Worm (Caenorhabditis elegans) whole organism, early embryonic: ENCODE data around the gene T23B12.6.
A peak's percentile ranks its signal among the peaks of the same experiment; 100 is the strongest.

Experiments used
- B0310.2 ChIP-seq: sonication (generic microtip); optimal IDR thresholded peaks from 2 replicates; lab custom pipeline; 2016; ENCODE audit warnings: mild to moderate bottlenecking, missing genetic modification characterization, missing compliant biosample characterization
- F13C5.2 ChIP-seq: sonication (generic microtip); optimal IDR thresholded peaks from 2 replicates; lab custom pipeline; 2017; ENCODE audit warnings: mild to moderate bottlenecking, missing genetic modification characterization, inconsistent platforms, missing compliant biosample characterization
- aly-1 ChIP-seq: sonication (generic microtip); optimal IDR thresholded peaks from 2 replicates; lab custom pipeline; 2016; ENCODE audit warnings: missing genetic modification characterization, missing compliant biosample characterization
- ama-1 ChIP-seq: fragments of 150-350 bp; optimal IDR thresholded peaks from 2 replicates; lab custom pipeline; 2014
- ceh-13 ChIP-seq: fragments of 200-800 bp; sonication (Bioruptor generic); optimal IDR thresholded peaks from 2 replicates; lab custom pipeline; 2018; ENCODE audit warnings: mild to moderate bottlenecking, missing genetic modification characterization, missing compliant biosample characterization
- ceh-36 ChIP-seq: sonication (generic microtip); optimal IDR thresholded peaks from 2 replicates; lab custom pipeline; 2016; ENCODE audit warnings: missing genetic modification characterization, inconsistent platforms, missing compliant biosample characterization
- ets-7 ChIP-seq: sonication (generic microtip); optimal IDR thresholded peaks from 2 replicates; lab custom pipeline; 2016; ENCODE audit warnings: missing genotype, missing genetic modification characterization, missing compliant biosample characterization
- flt-1 ChIP-seq: fragments of 200-800 bp; sonication (Bioruptor generic); IDR thresholded peaks from 2 replicates; pipeline ENCODE4 v1.3.6; 2022; ENCODE audit warnings: missing genetic modification characterization, missing compliant biosample characterization
- hmbx-1 ChIP-seq: sonication (generic microtip); optimal IDR thresholded peaks from 2 replicates; lab custom pipeline; 2016; ENCODE audit warnings: mild to moderate bottlenecking, missing genetic modification characterization, missing compliant biosample characterization
- hmg-4 ChIP-seq: fragments of 200-800 bp; sonication (Bioruptor generic); optimal IDR thresholded peaks from 2 replicates; lab custom pipeline; 2018; ENCODE audit warnings: mild to moderate bottlenecking, missing genetic modification characterization, missing compliant biosample characterization
- hnd-1 ChIP-seq: sonication (generic microtip); optimal IDR thresholded peaks from 2 replicates; lab custom pipeline; 2016; ENCODE audit warnings: missing genetic modification characterization, missing compliant biosample characterization
- pes-1 ChIP-seq: fragments of 200-800 bp; sonication (Bioruptor generic); IDR thresholded peaks from 2 replicates; pipeline ENCODE4 v1.3.6; 2022; ENCODE audit warnings: missing genetic modification reagents, missing genetic modification characterization, missing compliant biosample characterization
- scrt-1 ChIP-seq: fragments of 200-800 bp; sonication (Bioruptor generic); IDR thresholded peaks from 2 replicates; pipeline ENCODE4 v1.3.6; 2022; ENCODE audit warnings: missing genetic modification characterization, missing compliant biosample characterization
- sea-1 ChIP-seq: fragments of 200-800 bp; sonication (Bioruptor generic); conservative IDR thresholded peaks from 2 replicates; pipeline ENCODE4 v1.3.6; 2022; ENCODE audit warnings: missing genetic modification characterization, missing compliant biosample characterization
- tbx-11 ChIP-seq: fragments of 200-800 bp; sonication (Bioruptor generic); IDR thresholded peaks from 2 replicates; pipeline ENCODE4 v1.3.6; 2022; ENCODE audit warnings: missing genetic modification characterization, missing compliant biosample characterization
- tbx-37 ChIP-seq: fragments of 200-800 bp; sonication (Bioruptor generic); conservative IDR thresholded peaks from 2 replicates; pipeline ENCODE4 v1.3.6; 2022; ENCODE audit warnings: missing genetic modification reagents, missing genetic modification characterization, missing compliant biosample characterization
- tra-4 ChIP-seq: sonication (generic microtip); optimal IDR thresholded peaks from 2 replicates; lab custom pipeline; 2017; ENCODE audit warnings: missing genetic modification characterization, missing compliant biosample characterization

Gene T23B12.6

DNA sequence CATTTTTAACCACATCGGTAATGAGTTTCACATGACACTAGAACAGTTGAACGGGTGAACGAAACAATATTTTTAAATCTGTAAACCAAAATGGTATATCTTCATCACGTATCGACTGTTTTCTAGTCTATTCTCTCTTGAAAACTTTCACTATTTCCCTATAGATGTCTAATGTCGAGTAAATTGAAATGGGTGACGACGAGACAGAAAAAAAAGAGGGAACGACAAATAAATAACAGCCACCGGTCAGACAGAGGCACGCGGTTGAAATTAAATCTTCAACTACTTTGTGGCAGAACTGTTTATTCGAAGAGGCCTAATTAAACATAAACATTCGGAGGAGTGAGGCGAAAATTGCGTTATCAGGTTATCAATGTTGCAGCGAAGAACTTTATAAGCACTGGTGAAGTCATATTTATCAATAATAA lies 25.8 kb downstream of the T23B12.6 start:
- no peak for TF ChIP-seq tra-4 (tag; lab: Kevin White, UChicago)
- no peak for TF ChIP-seq ceh-13 (GFP tag; lab: Kevin White, UChicago)
- no peak for TF ChIP-seq ceh-36 (tag; lab: Kevin White, UChicago)
- no peak for TF ChIP-seq pes-1 (GFP tag; lab: Robert Waterston, UW)
- no peak for TF ChIP-seq hnd-1 (tag; lab: Kevin White, UChicago)
- no peak for TF ChIP-seq hmbx-1 (tag; lab: Kevin White, UChicago)
- TF ChIP-seq flt-1 (GFP tag; lab: Robert Waterston, UW): no peak
- TF ChIP-seq scrt-1: no peak
- no peak for TF ChIP-seq hmg-4
- no peak for TF ChIP-seq tbx-11
- no peak for TF ChIP-seq ama-1 (lab: Kevin White, UChicago)
- TF ChIP-seq B0310.2: no peak
- TF ChIP-seq ets-7 (tag; lab: Kevin White, UChicago): no peak
- TF ChIP-seq tbx-37 (GFP tag; lab: Robert Waterston, UW): no peak

DNA sequence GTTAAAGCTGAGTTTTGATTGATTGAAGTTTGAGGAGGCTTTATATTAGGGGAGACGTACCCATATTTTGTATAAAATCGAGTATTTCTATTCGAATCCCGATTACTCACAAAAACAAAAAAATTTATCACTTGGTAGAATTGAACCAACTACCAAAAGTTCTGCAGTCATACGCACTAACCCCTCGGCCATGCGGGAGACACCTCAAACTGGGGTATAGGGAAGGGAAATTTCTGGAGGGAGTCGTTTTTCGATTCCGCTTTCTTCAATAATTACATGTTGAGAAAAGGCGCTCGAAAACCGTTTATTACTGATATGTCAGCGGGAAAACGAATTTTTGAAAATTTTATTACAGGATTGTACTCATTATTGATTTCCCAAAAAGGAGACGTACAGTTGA lies 28.9 kb downstream of the T23B12.6 start:
- TF ChIP-seq flt-1 (GFP tag; lab: Robert Waterston, UW): peak; percentile 80
- TF ChIP-seq tbx-37 (GFP tag; lab: Robert Waterston, UW): peak; percentile 60
- peak; percentile 86 for TF ChIP-seq pes-1 (GFP tag; lab: Robert Waterston, UW)
- TF ChIP-seq tbx-11: peak; percentile 75
- TF ChIP-seq sea-1 (GFP tag; lab: Robert Waterston, UW): peak; percentile 80
- TF ChIP-seq scrt-1: peak; percentile 84

DNA sequence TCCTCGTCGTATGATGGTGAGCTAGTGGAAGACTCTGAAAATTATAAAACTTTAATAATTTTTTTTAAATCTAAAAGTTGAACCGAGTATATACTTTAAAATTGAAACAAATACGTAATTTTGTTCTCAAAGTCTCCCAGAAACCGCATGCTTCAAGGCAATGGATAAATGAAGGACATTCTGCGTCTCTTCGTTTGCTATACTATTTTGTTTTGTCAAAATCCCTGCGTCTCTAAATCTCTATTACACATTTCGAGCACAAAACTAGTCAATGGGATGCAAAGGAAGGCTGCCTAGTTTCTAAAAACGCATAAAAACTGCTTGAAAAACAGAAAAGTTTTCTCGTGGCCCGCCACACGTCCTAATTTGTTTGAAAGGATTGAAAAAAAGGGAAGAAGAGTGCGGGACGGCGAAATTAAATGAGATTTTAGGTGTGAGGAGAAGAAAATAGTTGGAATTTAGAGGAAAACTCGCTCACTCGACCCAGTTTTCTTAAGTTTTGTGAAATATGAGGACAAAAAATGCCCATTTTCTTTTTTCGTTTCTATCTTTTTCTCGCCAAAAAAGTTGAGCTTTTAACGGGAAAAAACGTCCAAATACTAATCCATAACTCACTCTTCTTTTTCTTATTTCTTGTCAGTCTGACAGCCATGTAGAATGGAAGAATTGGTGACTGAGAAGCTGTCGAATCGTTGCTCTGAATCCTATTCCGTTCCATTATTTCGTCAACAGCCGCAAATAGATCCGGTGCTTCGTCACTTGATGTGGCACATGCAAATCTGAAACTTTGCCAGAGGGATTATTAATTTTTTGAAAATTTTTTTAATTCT lies 31.4 kb downstream of the T23B12.6 start:
- no peak for TF ChIP-seq tbx-37 (GFP tag; lab: Robert Waterston, UW)
- no peak for TF ChIP-seq B0310.2
- no peak for TF ChIP-seq ceh-36 (tag; lab: Kevin White, UChicago)
- no peak for TF ChIP-seq pes-1 (GFP tag; lab: Robert Waterston, UW)
- TF ChIP-seq tra-4 (tag; lab: Kevin White, UChicago): no peak
- TF ChIP-seq hmbx-1 (tag; lab: Kevin White, UChicago): no peak
- TF ChIP-seq hmg-4: no peak
- no peak for TF ChIP-seq ama-1 (lab: Kevin White, UChicago)
- TF ChIP-seq flt-1 (GFP tag; lab: Robert Waterston, UW): no peak
- TF ChIP-seq F13C5.2 (tag; lab: Kevin White, UChicago): no peak
- TF ChIP-seq sea-1 (GFP tag; lab: Robert Waterston, UW): no peak
- no peak for TF ChIP-seq ceh-13 (GFP tag; lab: Kevin White, UChicago)
- no peak for TF ChIP-seq aly-1 (tag; lab: Kevin White, UChicago)
- no peak for TF ChIP-seq hnd-1 (tag; lab: Kevin White, UChicago)
- TF ChIP-seq ets-7 (tag; lab: Kevin White, UChicago): no peak
- no peak for TF ChIP-seq scrt-1
- TF ChIP-seq tbx-11: no peak

DNA sequence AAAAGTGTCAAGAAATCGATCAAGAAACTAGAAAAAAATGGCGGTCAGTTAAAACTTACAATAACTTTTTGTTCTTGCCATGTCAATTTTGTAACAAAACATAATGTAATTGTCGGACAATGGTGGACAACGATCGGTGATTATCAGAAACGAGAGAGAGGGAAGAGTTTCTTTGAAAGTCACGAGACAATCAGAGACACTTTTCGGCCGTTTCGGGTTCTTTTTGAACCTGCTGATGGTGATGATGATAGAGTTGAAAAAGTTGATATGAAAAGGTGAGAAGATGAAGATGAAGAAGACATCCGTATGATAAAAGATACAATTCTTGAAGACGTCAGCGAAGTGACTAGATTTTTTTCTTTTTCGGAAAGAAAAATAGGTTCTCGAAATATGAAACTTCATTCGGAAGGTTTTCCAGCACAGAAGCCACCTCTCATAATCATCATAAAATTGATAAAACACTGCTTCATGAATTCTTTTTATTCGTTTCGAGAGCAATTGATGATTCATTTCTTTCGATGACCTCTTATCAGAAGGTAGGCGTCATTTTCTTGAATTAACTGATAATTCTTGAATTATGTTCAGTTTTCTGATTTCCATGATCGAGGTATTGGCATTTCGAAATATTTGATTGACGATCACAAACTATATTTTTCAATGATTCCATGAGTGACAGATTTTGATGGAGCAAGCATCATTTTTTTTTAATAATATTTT lies 33.3 kb downstream of the T23B12.6 start:
- TF ChIP-seq ets-7 (tag; lab: Kevin White, UChicago) (no peak), hmbx-1 (tag; lab: Kevin White, UChicago) (no peak), tbx-37 (GFP tag; lab: Robert Waterston, UW) (no peak), ceh-13 (GFP tag; lab: Kevin White, UChicago) (no peak), ceh-36 (tag; lab: Kevin White, UChicago) (no peak), ama-1 (lab: Kevin White, UChicago) (no peak), aly-1 (tag; lab: Kevin White, UChicago) (no peak), tra-4 (tag; lab: Kevin White, UChicago) (no peak), tbx-11 (no peak), F13C5.2 (tag; lab: Kevin White, UChicago) (no peak), hnd-1 (tag; lab: Kevin White, UChicago) (no peak), flt-1 (GFP tag; lab: Robert Waterston, UW) (no peak), pes-1 (GFP tag; lab: Robert Waterston, UW) (no peak), B0310.2 (no peak)

DNA sequence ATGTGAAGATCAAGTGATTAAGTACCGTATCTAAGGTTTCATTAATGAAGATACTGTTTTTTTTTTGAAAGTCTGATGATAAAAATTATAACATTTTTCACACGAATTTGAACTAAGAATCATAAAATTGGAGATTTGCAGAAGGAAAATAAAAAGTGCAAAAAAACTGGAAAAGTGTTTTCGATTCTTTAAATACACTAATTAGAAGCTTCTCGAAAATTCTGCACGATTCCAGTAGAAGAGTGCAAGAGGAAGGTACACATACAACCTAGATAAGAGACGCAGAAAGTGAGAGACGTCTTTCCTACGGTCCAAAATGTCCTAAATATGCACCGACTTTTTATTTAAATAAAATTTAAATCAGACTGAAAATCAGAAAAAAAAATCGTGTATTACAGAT lies 34.0 kb downstream of the T23B12.6 start:
- TF ChIP-seq B0310.2 (no peak), hmbx-1 (tag; lab: Kevin White, UChicago) (no peak), scrt-1 (no peak), ets-7 (tag; lab: Kevin White, UChicago) (no peak), ceh-36 (tag; lab: Kevin White, UChicago) (no peak), flt-1 (GFP tag; lab: Robert Waterston, UW) (no peak), tra-4 (tag; lab: Kevin White, UChicago) (no peak), F13C5.2 (tag; lab: Kevin White, UChicago) (no peak), tbx-37 (GFP tag; lab: Robert Waterston, UW) (no peak), tbx-11 (no peak)

DNA sequence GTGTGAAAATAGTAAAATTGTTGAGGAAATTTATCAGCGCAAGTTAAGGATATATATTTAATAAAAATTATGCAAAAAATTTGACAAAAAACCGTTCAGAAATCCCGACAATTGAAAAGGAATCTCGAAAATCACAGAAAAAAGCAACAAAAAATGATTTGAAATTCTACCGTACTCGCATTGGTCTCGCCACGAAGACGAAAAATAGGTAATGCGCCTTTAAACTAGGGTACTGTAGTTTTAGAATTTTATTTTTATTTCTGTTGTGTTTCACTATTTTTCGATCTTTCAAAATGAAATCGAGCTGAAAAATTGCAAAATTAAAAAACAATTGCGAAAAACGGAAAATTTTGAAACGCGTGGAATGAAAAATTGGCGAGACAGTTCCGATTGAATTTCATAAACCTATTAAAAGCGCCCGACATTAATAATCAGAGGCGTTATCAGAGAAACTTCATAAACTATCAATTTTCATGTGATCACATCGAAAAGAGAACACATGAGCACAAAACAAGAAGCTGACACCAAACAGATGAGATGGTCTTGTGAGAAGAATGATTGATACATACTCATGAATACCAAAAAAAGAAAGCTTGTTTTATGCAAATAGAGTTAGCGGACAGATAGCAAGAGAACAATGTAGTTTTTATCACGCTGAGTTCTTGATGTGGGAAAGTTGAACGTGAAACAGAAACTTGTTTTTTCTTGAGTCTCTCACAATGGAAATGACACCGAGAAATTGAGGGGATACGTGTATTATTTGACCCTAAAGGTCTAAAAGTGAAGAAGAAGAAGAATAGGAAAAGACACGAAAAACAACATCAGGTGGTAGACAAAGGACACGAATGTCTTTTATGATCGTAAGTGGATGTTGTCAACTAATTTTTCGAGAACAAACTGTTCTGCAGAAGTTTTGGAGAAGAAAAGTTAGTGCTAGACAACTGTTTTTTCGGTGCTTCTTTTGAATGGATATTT lies 35.1 kb downstream of the T23B12.6 start:
- TF ChIP-seq tbx-11 (no peak), ets-7 (tag; lab: Kevin White, UChicago) (no peak), sea-1 (GFP tag; lab: Robert Waterston, UW) (no peak), pes-1 (GFP tag; lab: Robert Waterston, UW) (no peak), ceh-13 (GFP tag; lab: Kevin White, UChicago) (no peak), ama-1 (lab: Kevin White, UChicago) (no peak), hmg-4 (no peak), F13C5.2 (tag; lab: Kevin White, UChicago) (no peak), hmbx-1 (tag; lab: Kevin White, UChicago) (no peak), scrt-1 (no peak), tra-4 (tag; lab: Kevin White, UChicago) (no peak), aly-1 (tag; lab: Kevin White, UChicago) (no peak), flt-1 (GFP tag; lab: Robert Waterston, UW) (no peak), tbx-37 (GFP tag; lab: Robert Waterston, UW) (no peak), B0310.2 (no peak), hnd-1 (tag; lab: Kevin White, UChicago) (no peak), ceh-36 (tag; lab: Kevin White, UChicago) (no peak)
